Worm (Caenorhabditis elegans) whole organism, early embryonic: Measurements from ENCODE around the gene C46G7.1.

Experiments
- F13C5.2 ChIP-seq: sonication (generic microtip); optimal IDR thresholded peaks from 2 replicates; lab custom pipeline; 2017; ENCODE audit warnings: mild to moderate bottlenecking, missing genetic modification characterization, inconsistent platforms, missing compliant biosample characterization
- ama-1 ChIP-seq: fragments of 150-350 bp; optimal IDR thresholded peaks from 2 replicates; lab custom pipeline; 2014
- ceh-13 ChIP-seq: fragments of 200-800 bp; sonication (Bioruptor generic); optimal IDR thresholded peaks from 2 replicates; lab custom pipeline; 2018; ENCODE audit warnings: mild to moderate bottlenecking, missing genetic modification characterization, missing compliant biosample characterization
- ceh-36 ChIP-seq: sonication (generic microtip); optimal IDR thresholded peaks from 2 replicates; lab custom pipeline; 2016; ENCODE audit warnings: missing genetic modification characterization, inconsistent platforms, missing compliant biosample characterization
- flt-1 ChIP-seq: fragments of 200-800 bp; sonication (Bioruptor generic); IDR thresholded peaks from 2 replicates; pipeline ENCODE4 v1.3.6; 2022; ENCODE audit warnings: missing genetic modification characterization, missing compliant biosample characterization
- hmg-4 ChIP-seq: fragments of 200-800 bp; sonication (Bioruptor generic); optimal IDR thresholded peaks from 2 replicates; lab custom pipeline; 2018; ENCODE audit warnings: mild to moderate bottlenecking, missing genetic modification characterization, missing compliant biosample characterization
- scrt-1 ChIP-seq: fragments of 200-800 bp; sonication (Bioruptor generic); IDR thresholded peaks from 2 replicates; pipeline ENCODE4 v1.3.6; 2022; ENCODE audit warnings: missing genetic modification characterization, missing compliant biosample characterization
- tbx-11 ChIP-seq: fragments of 200-800 bp; sonication (Bioruptor generic); IDR thresholded peaks from 2 replicates; pipeline ENCODE4 v1.3.6; 2022; ENCODE audit warnings: missing genetic modification characterization, missing compliant biosample characterization
- tra-4 ChIP-seq: sonication (generic microtip); optimal IDR thresholded peaks from 2 replicates; lab custom pipeline; 2017; ENCODE audit warnings: missing genetic modification characterization, missing compliant biosample characterization

DNA sequence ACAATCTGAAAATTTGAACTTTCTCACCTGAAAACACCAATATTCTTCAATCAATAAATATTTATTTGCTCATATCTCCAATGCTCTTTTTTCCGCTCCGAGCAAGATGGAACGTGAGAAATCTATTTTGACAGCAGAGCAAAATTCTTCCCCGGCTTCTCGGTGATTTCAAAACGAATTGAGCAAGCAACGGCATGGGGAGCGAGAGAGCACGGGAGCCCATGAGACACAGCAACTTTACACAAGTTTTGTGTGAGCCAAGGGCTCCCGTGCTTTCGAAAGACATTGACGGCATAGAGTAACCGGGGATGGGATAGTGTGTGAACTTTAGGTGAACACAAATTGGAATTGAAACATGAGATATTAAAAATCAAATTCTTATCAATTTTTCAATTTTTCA is 31.0 kb upstream of the C46G7.1 start:
- TF ChIP-seq ceh-36 (tag; lab: Kevin White, UChicago) (no peak), tra-4 (tag; lab: Kevin White, UChicago) (no peak), tbx-11 (no peak), F13C5.2 (tag; lab: Kevin White, UChicago) (no peak), flt-1 (no peak), ama-1 (no peak), hmg-4 (GFP tag; lab: Kevin White, UChicago) (no peak), scrt-1 (no peak), ceh-13 (GFP tag; lab: Kevin White, UChicago) (no peak)
